Worm (Caenorhabditis elegans): Measurements from ENCODE around the gene rabs-5.

The rabs-5 gene

ce11 chrIV:8062359-8062758 lies 45.0 kb downstream of the rabs-5 start, which contains the start of gene sax-7:
Gene sax-7 (plus strand): TSS chrIV:8062659.
- TF ChIP-seq sea-1 (GFP tag; conservative IDR thresholded peaks at IDR 0.05) = no peak
- TF ChIP-seq scrt-1 (GFP tag; IDR thresholded peaks at IDR 0.05) = no peak
- no peak for TF ChIP-seq hmg-4 (GFP tag; optimal IDR thresholded peaks at IDR 0.05)
- no peak for TF ChIP-seq flt-1 (GFP tag; IDR thresholded peaks at IDR 0.05)
- no peak for TF ChIP-seq hmbx-1 (tag; optimal IDR thresholded peaks at IDR 0.05)

ce11 chrIV:8061267-8061666 lies 46.1 kb downstream of the rabs-5 start:
- TF ChIP-seq pes-1 (GFP tag; IDR thresholded peaks at IDR 0.05) (no peak), hnd-1 (tag; optimal IDR thresholded peaks at IDR 0.05) (no peak)

Data from whole organism, early embryonic.